Worm (Caenorhabditis elegans) whole organism, L3 larva: ENCODE results near the gene srh-56.

Source experiments
- R02D3.7 ChIP-seq: fragments of 150-350 bp; optimal IDR thresholded peaks from 2 replicates; lab custom pipeline; 2014; ENCODE audit warnings: missing biosample characterization, missing genetic modification characterization
- nhr-11 ChIP-seq: fragments of 150-350 bp; optimal IDR thresholded peaks from 2 replicates; lab custom pipeline; 2014; ENCODE audit warnings: missing biosample characterization, missing genetic modification characterization
- nhr-23 ChIP-seq: fragments of 150-350 bp; optimal IDR thresholded peaks from 2 replicates; lab custom pipeline; 2014; ENCODE audit warnings: missing biosample characterization, missing genetic modification reagents, missing genetic modification characterization
- unc-39 ChIP-seq: sonication (generic microtip); optimal IDR thresholded peaks from 4 replicates; lab custom pipeline; 2017; ENCODE audit warnings: missing biosample characterization, missing genetic modification characterization

ce11 chrV:2742298-2742697, 29.4 kb upstream of the srh-56 start, which contains the start of gene srg-62:
- no peak for TF ChIP-seq unc-39 (tag; lab: Kevin White, UChicago)
- no peak for TF ChIP-seq nhr-11 (tag; lab: Kevin White, UChicago)
- no peak for TF ChIP-seq R02D3.7 (tag; lab: Kevin White, UChicago)
- TF ChIP-seq nhr-23 (tag; lab: Kevin White, UChicago): no peak
